Worm (Caenorhabditis elegans): ENCODE data around the gene str-164.

str-164 gene

DNA sequence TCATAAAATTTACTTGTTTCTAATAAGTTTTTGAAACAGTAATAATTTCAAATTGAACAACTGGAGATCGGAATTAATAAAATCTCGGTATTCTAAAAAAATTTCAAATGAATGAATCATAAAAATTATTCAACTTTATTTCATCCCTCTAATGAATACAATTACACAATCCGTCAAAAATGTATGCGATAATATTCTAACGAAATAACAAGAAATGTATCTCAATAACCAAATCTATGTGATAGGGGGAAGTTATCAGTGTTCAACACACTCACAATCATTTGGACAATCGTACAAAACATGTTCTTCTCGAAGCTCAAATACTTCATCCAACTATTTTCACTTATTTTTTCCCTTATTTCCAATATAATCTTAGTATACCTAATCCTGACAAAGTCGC is 18.9 kb upstream of the str-164 start, which contains the start of gene Y9C9A.5:
Gene Y9C9A.5, plus strand, starts transcription at position 301 of the 400 bp plus-strand sequence.
- no peak for TF ChIP-seq hlh-8 (tag; optimal IDR thresholded peaks at IDR 0.05)
- TF ChIP-seq fkh-10 (GFP tag; optimal IDR thresholded peaks at IDR 0.05) = no peak
- no peak for TF ChIP-seq dve-1 (tag; optimal IDR thresholded peaks at IDR 0.05)
- no peak for TF ChIP-seq madf-2 (tag; optimal IDR thresholded peaks at IDR 0.05)
- TF ChIP-seq rnt-1 (tag; optimal IDR thresholded peaks at IDR 0.05) = no peak
- no peak for TF ChIP-seq K09A11.1 (tag; optimal IDR thresholded peaks at IDR 0.05; ENCODE audit: insufficient read depth)
- TF ChIP-seq eyg-1 (tag; optimal IDR thresholded peaks at IDR 0.05) = no peak
- no peak for TF ChIP-seq ceh-31 (tag; optimal IDR thresholded peaks at IDR 0.05)
- no peak for TF ChIP-seq hlh-6 (tag; optimal IDR thresholded peaks at IDR 0.05)
- TF ChIP-seq hlh-15 (tag; optimal IDR thresholded peaks at IDR 0.05) = no peak
- no peak for TF ChIP-seq ceh-45 (GFP tag; IDR thresholded peaks at IDR 0.05)

DNA sequence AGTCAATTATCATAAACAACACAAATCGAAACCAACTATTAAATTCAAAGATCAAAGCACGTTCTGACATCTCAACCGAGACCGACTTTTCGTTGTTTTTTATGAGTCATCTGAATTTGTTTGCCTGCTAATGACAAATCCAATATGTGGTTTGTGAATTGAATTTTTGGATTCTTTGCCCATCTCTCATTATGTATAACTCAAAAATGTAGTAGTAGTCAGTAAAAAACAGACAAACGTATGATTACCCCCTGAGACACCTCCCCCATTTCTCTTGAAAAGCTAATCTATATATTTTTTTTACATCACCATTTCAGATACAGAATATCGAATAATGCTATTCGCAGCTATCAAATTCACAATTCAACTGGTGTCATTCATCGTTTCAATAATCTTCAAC is 14.8 kb upstream of the str-164 start, which contains the start of gene str-169:
Gene str-169, plus strand, starts transcription at position 301 of the 400 bp plus-strand sequence.
- TF ChIP-seq ceh-31 (tag; optimal IDR thresholded peaks at IDR 0.05) (no peak), sox-2 (GFP tag; IDR thresholded peaks at IDR 0.05) (no peak), pha-4 (tag; optimal IDR thresholded peaks at IDR 0.05) (no peak), unc-3 (GFP tag; conservative IDR thresholded peaks at IDR 0.05) (no peak), unc-3 (tag; optimal IDR thresholded peaks at IDR 0.05) (no peak), T23F11.4 (GFP tag; optimal IDR thresholded peaks at IDR 0.05) (no peak), hlh-8 (tag; optimal IDR thresholded peaks at IDR 0.05) (no peak), C38D4.7 (GFP tag; optimal IDR thresholded peaks at IDR 0.05) (no peak), ceh-24 (tag; optimal IDR thresholded peaks at IDR 0.05) (no peak), ceh-30 (tag; optimal IDR thresholded peaks at IDR 0.05) (no peak), ceh-18 (tag; optimal IDR thresholded peaks at IDR 0.05) (no peak)

DNA sequence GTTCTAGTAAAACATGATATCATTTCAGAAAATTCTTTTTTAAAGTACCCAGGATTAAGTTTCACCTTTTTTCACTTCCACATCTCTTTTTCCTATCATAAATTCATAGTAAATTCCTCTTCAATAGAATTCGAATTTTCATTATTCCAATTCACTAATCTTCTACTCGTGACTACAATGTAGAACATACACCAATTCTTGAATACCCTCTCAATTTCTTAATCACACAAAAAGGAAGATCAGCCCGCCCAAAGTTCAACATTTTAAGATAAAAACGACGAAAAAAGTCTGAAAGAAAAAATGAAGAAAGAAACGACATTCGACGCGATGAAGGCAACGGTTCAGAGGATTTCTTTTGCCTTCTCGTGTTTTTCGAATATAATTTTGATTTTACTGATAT is 6.6 kb upstream of the str-164 start, which contains the start of gene str-163:
Gene str-163, plus strand, starts transcription at position 301 of the 400 bp plus-strand sequence.
- TF ChIP-seq npax-4 (tag; optimal IDR thresholded peaks at IDR 0.05) = no peak
- TF ChIP-seq unc-3 (GFP tag; conservative IDR thresholded peaks at IDR 0.05) = no peak
- TF ChIP-seq unc-3 (tag; optimal IDR thresholded peaks at IDR 0.05) = no peak
- no peak for TF ChIP-seq tbx-7 (tag; optimal IDR thresholded peaks at IDR 0.05)
- no peak for TF ChIP-seq ceh-24 (tag; optimal IDR thresholded peaks at IDR 0.05)
- TF ChIP-seq pax-1 (tag; optimal IDR thresholded peaks at IDR 0.05) = no peak
- no peak for TF ChIP-seq lin-11 (tag; optimal IDR thresholded peaks at IDR 0.05)
- TF ChIP-seq unc-55 (GFP tag; optimal IDR thresholded peaks at IDR 0.05) = no peak
- TF ChIP-seq ahr-1 (tag; optimal IDR thresholded peaks at IDR 0.05) = no peak
- TF ChIP-seq elt-2 (tag; optimal IDR thresholded peaks at IDR 0.05) = no peak
- TF ChIP-seq T23F11.4 (GFP tag; optimal IDR thresholded peaks at IDR 0.05) = no peak
- TF ChIP-seq F13H6.1 (tag; optimal IDR thresholded peaks at IDR 0.05) = no peak
- no peak for TF ChIP-seq ttx-3 (tag; optimal IDR thresholded peaks at IDR 0.05)

DNA sequence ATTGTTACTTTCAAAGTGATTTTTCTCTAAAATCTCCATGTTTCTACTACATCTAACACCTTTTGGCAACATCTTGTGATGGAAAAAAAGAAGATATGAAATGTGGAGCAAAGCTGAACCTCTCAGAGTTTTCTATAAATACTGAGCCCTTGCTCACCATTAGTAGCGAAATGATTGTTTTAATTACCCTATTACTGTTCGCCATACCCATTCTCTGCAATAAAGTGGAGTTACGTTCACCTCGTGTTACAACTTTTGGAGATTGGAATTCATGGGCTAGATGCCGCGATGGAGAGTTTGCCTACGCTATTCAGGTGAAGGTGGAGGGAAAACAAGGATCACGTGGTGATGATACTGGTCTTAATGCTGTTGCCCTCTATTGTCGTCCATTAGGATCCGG is 3.3 kb downstream of the str-164 start, which contains the start of gene txt-3:
Gene txt-3, plus strand, starts transcription at position 125 of the 400 bp plus-strand sequence.
- TF ChIP-seq F13H6.1 (tag; optimal IDR thresholded peaks at IDR 0.05) = no peak
- TF ChIP-seq syd-9 (tag; optimal IDR thresholded peaks at IDR 0.05) = no peak
- TF ChIP-seq madf-2 (tag; optimal IDR thresholded peaks at IDR 0.05) = no peak
- no peak for TF ChIP-seq T23F11.4 (GFP tag; optimal IDR thresholded peaks at IDR 0.05)
- no peak for TF ChIP-seq pha-2 (tag; optimal IDR thresholded peaks at IDR 0.05)
- TF ChIP-seq ceh-30 (tag; optimal IDR thresholded peaks at IDR 0.05) = no peak
- TF ChIP-seq elt-4 (tag; optimal IDR thresholded peaks at IDR 0.05) = no peak
- TF ChIP-seq Y22D7AL.16 (tag; optimal IDR thresholded peaks at IDR 0.05) = no peak
- no peak for TF ChIP-seq hlh-15 (tag; optimal IDR thresholded peaks at IDR 0.05)
- TF ChIP-seq lim-6 (tag; optimal IDR thresholded peaks at IDR 0.05) = no peak
- no peak for TF ChIP-seq mec-3 (tag; optimal IDR thresholded peaks at IDR 0.05; ENCODE audit: borderline replicate concordance)
- no peak for TF ChIP-seq pag-3 (tag; optimal IDR thresholded peaks at IDR 0.05; ENCODE audit: borderline replicate concordance)
- TF ChIP-seq eyg-1 (tag; optimal IDR thresholded peaks at IDR 0.05) = no peak
- TF ChIP-seq hlh-13 (GFP tag; optimal IDR thresholded peaks at IDR 0.05) = no peak
- no peak for TF ChIP-seq ref-2 (tag; optimal IDR thresholded peaks at IDR 0.05)
- no peak for TF ChIP-seq ceh-2 (tag; optimal IDR thresholded peaks at IDR 0.05)
- no peak for TF ChIP-seq zip-5 (tag; optimal IDR thresholded peaks at IDR 0.05)
- no peak for TF ChIP-seq ttx-3 (tag; optimal IDR thresholded peaks at IDR 0.05)
- no peak for TF ChIP-seq ceh-9 (tag; optimal IDR thresholded peaks at IDR 0.05)

All from whole organism, late embryonic.